Fruit fly (Drosophila melanogaster) whole organism, embryonic: ENCODE measurements around the gene CG13829.

Source experiments
- Adf1 ChIP-seq: fragments of 200-800 bp; sonication (Bioruptor generic); IDR thresholded peaks from 2 replicates; pipeline ENCODE4 v1.3.6; 2022; ENCODE audit warnings: missing biosample characterization, missing genetic modification characterization
- CG1832 ChIP-seq: fragments of 200-800 bp; sonication (Bioruptor generic); optimal IDR thresholded peaks from 2 replicates; lab custom pipeline; 2017; ENCODE audit warnings: missing biosample characterization, mild to moderate bottlenecking, missing genetic modification characterization, inconsistent platforms
- CG4404 ChIP-seq: fragments of 200-800 bp; sonication (Bioruptor generic); IDR thresholded peaks from 2 replicates; pipeline ENCODE4 v1.3.6; 2022; ENCODE audit warnings: missing biosample characterization, missing genetic modification characterization
- Doc3 ChIP-seq: fragments of 200-800 bp; sonication (Bioruptor generic); IDR thresholded peaks from 3 replicates; pipeline ENCODE4 v1.3.6; 2022; ENCODE audit warnings: missing biosample characterization, missing genetic modification characterization; ENCODE audit not compliant: partially characterized antibody
- Myb ChIP-seq: fragments of 200-800 bp; sonication (Bioruptor generic); optimal IDR thresholded peaks from 2 replicates; lab custom pipeline; 2016; ENCODE audit warnings: missing biosample characterization, missing genetic modification characterization
- fd64A ChIP-seq: fragments of 200-800 bp; sonication (Bioruptor generic); optimal IDR thresholded peaks from 3 replicates; lab custom pipeline; 2018; ENCODE audit warnings: missing biosample characterization, mild to moderate bottlenecking, missing genetic modification characterization
- pfk ChIP-seq: fragments of 200-800 bp; sonication (Bioruptor generic); optimal IDR thresholded peaks from 2 replicates; lab custom pipeline; 2018; ENCODE audit warnings: missing biosample characterization, mild to moderate bottlenecking, missing genetic modification characterization, moderate library complexity
- tap ChIP-seq: fragments of 200-800 bp; optimal IDR thresholded peaks from 3 replicates; lab custom pipeline; 2019; ENCODE audit warnings: missing biosample characterization, mild to moderate bottlenecking, missing genetic modification characterization, moderate library complexity
- ttk ChIP-seq: fragments of 200-800 bp; sonication (Bioruptor generic); IDR thresholded peaks from 2 replicates; pipeline ENCODE4 v2.1.2; 2022; ENCODE audit warnings: missing biosample characterization, missing genetic modification characterization

DNA sequence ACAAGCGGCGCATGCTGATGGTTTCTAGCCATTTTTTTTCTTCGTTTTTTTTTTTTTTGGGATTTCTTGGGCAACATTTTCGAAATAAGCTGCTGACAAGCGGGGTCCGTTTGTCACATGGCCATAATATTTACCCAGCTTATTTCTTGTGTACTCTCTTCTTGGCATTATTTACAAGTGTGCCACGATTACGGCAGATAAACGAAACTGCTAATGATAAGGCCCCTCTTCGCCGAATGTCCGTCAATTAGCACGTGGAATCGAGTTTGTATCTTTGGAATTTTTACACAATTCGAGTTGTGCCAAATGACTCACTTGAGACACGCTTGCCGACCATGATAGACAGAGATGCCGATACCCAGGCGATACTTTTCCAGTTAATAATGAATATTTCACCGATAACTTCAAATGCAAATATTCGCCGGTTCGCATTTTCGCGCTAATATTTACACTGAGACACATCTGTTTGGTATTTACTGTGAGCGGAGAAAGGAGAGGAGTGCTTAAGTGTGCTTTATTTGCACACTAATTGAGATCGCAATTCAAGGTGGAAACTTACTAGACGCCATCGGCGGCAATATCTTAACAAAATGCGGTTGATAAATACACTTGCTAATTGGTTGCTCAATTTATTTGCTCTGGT is 15.4 kb upstream of the CG13829 start:
- TF ChIP-seq CG1832 (GFP tag; lab: Kevin White, UChicago) (no peak), ttk (GFP tag; lab: Robert Waterston, UW) (peak; percentile 7; the same call in 1 of the 2 replicates), pfk (GFP tag; lab: Kevin White, UChicago) (peak; percentile 24), CG4404 (GFP tag; lab: Robert Waterston, UW) (no peak), tap (tag; lab: Kevin White, UChicago) (no peak), fd64A (GFP tag; lab: Kevin White, UChicago) (peak; percentile 53), Adf1 (no peak; the same call in 1 of the 2 replicates), Myb (GFP tag; lab: Kevin White, UChicago) (peak; percentile 16), Doc3 (no peak)
